Fruit fly (Drosophila melanogaster): ENCODE results near the gene Ref1.

Ref1 gene

dm6 chr3R:7107713-7108588 is 27.8 kb upstream of the Ref1 start (continued):
- TF ChIP-seq nmo (GFP tag; optimal IDR thresholded peaks at IDR 0.05) = peak; percentile 26
- peak; percentile 23 for TF ChIP-seq bab2 (GFP tag; optimal IDR thresholded peaks at IDR 0.05)
- peak; percentile 15 for TF ChIP-seq CG18599 (GFP tag; optimal IDR thresholded peaks at IDR 0.05)
- TF ChIP-seq sens (GFP tag) = peak; percentile 80
- TF ChIP-seq CG1647 (GFP tag; optimal IDR thresholded peaks at IDR 0.05) = peak; percentile 19
- TF ChIP-seq kay (GFP tag; optimal IDR thresholded peaks at IDR 0.05) = peak; percentile 22
- TF ChIP-seq D19A (tag; optimal IDR thresholded peaks at IDR 0.05) = peak; percentile 51
- TF ChIP-seq CG6854 (GFP tag; optimal IDR thresholded peaks at IDR 0.05) = no peak
- TF ChIP-seq CG6254 (GFP tag; optimal IDR thresholded peaks at IDR 0.05) = peak; percentile 43
- TF ChIP-seq CG13775 (GFP tag; optimal IDR thresholded peaks at IDR 0.05) = no peak
- TF ChIP-seq CG2875 (GFP tag; optimal IDR thresholded peaks at IDR 0.05) = no peak
- TF ChIP-seq CG2120 (GFP tag; optimal IDR thresholded peaks at IDR 0.05) = peak; percentile 17
- TF ChIP-seq CG12104 (GFP tag; optimal IDR thresholded peaks at IDR 0.05) = no peak
- no peak for TF ChIP-seq CG9876 (GFP tag; optimal IDR thresholded peaks at IDR 0.05)
- TF ChIP-seq Hr78 (GFP tag; optimal IDR thresholded peaks at IDR 0.05) = peak in 1 of 2 experiments; percentile 14
- TF ChIP-seq twi (tag; optimal IDR thresholded peaks at IDR 0.05) = no peak
- peak in 1 of 2 experiments; percentile 35 for TF ChIP-seq Pdp1 (GFP tag; optimal IDR thresholded peaks at IDR 0.05)
- peak; percentile 45 for TF ChIP-seq Mes4 (GFP tag; optimal IDR thresholded peaks at IDR 0.05)
- no peak for TF ChIP-seq Spps (tag; optimal IDR thresholded peaks at IDR 0.05)
- TF ChIP-seq CG7839 (tag; optimal IDR thresholded peaks at IDR 0.05) = peak; percentile 26
- no peak for TF ChIP-seq Asciz (GFP tag; optimal IDR thresholded peaks at IDR 0.05)
- TF ChIP-seq CG12769 (tag; optimal IDR thresholded peaks at IDR 0.05) = peak; percentile 56
- TF ChIP-seq gro (GFP tag; optimal IDR thresholded peaks at IDR 0.05) = peak; percentile 36
- peak; percentile 3 for TF ChIP-seq CG11723 (GFP tag; optimal IDR thresholded peaks at IDR 0.05)
- TF ChIP-seq MTF-1 (GFP tag; optimal IDR thresholded peaks at IDR 0.05; ENCODE audit: borderline replicate concordance) = peak; percentile 27
- no peak for TF ChIP-seq CG6175 (GFP tag; IDR thresholded peaks at IDR 0.05)
- TF ChIP-seq CG11398 (GFP tag; optimal IDR thresholded peaks at IDR 0.05) = peak; percentile 33
- no peak for TF ChIP-seq tio (GFP tag; optimal IDR thresholded peaks at IDR 0.05)
- TF ChIP-seq CG2678 (tag; optimal IDR thresholded peaks at IDR 0.05) = peak; percentile 27
- TF ChIP-seq vfl (GFP tag; optimal IDR thresholded peaks at IDR 0.05) = peak; percentile 12
- TF ChIP-seq insv (GFP tag; optimal IDR thresholded peaks at IDR 0.05) = peak in 1 of 2 experiments; percentile 48
- peak; percentile 39 for TF ChIP-seq CG18262 (tag; optimal IDR thresholded peaks at IDR 0.05)
- TF ChIP-seq CG1832 (GFP tag; optimal IDR thresholded peaks at IDR 0.05) = peak; percentile 26
- TF ChIP-seq CG8290 (GFP tag; optimal IDR thresholded peaks at IDR 0.05) = no peak
- TF ChIP-seq CG8290 (tag; optimal IDR thresholded peaks at IDR 0.05) = peak in 1 of 2 experiments; percentile 14
- peak; percentile 9 for TF ChIP-seq shn (GFP tag; optimal IDR thresholded peaks at IDR 0.05)
- TF ChIP-seq CG7786 (GFP tag; optimal IDR thresholded peaks at IDR 0.05) = peak; percentile 33
- TF ChIP-seq CG8924 (tag; optimal IDR thresholded peaks at IDR 0.05) = peak; percentile 67
- peak; percentile 45 for TF ChIP-seq sd (tag; optimal IDR thresholded peaks at IDR 0.05)
- peak; percentile 52 for TF ChIP-seq Jarid2 (GFP tag; optimal IDR thresholded peaks at IDR 0.05)
- TF ChIP-seq Med (GFP tag) = peak; percentile 74
- TF ChIP-seq ATbp (GFP tag; optimal IDR thresholded peaks at IDR 0.05) = peak; percentile 45
- no peak for TF ChIP-seq Hand (GFP tag; optimal IDR thresholded peaks at IDR 0.05)
- peak; percentile 45 for TF ChIP-seq Ssrp (tag; optimal IDR thresholded peaks at IDR 0.05)
- peak; percentile 27 for TF ChIP-seq BtbVII (GFP tag; optimal IDR thresholded peaks at IDR 0.05)
- peak; percentile 78 for TF ChIP-seq cg (GFP tag; optimal IDR thresholded peaks at IDR 0.05)
- peak; percentile 2 for TF ChIP-seq CG3281 (GFP tag; optimal IDR thresholded peaks at IDR 0.05)
- peak; percentile 37 for TF ChIP-seq HLHmδ (GFP tag; optimal IDR thresholded peaks at IDR 0.05)

Measured in whole organism, embryonic.